Worm (Caenorhabditis elegans) whole organism, dauer: ENCODE data around the gene C17G10.13.

Source experiments
- unc-62 ChIP-seq: sonication (generic microtip); optimal IDR thresholded peaks from 2 replicates; lab custom pipeline; 2017; ENCODE audit warnings: missing biosample characterization, missing genetic modification reagents, missing genetic modification characterization

Gene C17G10.13

DNA sequence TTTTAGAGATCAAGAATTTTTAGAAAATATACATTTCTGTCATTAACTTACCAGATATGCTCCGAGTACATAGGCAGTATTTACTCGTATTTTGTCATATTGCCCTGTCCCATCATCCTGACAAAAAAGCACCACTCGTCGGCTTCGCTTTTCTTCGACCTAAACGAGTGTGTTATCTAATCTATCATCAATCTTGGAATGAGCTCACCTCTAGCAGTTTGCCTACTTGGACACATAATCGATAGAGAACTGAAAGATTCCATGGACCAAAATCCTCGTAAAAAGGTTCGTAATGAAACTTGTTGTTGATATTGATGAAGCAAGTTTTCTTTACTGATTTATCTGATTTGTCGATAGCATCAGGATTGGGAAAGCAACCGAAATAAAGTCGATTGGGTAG is 3.3 kb upstream of the C17G10.13 start:
- no peak for TF ChIP-seq unc-62 (GFP tag; lab: Kevin White, UChicago)

ce11 chrII:5591558-5591957 is 2.0 kb upstream of the C17G10.13 start:
- TF ChIP-seq unc-62 (GFP tag; lab: Kevin White, UChicago) = no peak

DNA sequence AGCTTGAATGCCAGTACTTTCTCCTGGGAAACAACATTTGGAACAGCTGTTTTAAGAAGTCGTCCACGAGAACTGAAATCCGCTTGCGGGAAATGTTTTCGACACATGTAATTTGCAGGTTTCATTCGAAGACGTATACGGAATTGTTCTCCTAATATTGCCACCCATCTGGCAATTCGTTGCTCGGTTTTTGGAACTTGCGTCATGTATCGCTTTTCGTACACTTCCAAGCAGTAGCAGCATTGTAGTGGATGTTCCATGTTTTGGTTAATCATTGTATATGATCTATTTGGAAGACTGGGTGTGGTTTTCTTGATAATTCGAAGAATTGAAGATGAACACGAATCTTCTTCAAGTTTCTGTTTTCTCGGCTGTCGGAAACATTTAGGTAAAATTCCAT is 1.8 kb downstream of the C17G10.13 start:
- TF ChIP-seq unc-62 (GFP tag; lab: Kevin White, UChicago) = no peak

DNA sequence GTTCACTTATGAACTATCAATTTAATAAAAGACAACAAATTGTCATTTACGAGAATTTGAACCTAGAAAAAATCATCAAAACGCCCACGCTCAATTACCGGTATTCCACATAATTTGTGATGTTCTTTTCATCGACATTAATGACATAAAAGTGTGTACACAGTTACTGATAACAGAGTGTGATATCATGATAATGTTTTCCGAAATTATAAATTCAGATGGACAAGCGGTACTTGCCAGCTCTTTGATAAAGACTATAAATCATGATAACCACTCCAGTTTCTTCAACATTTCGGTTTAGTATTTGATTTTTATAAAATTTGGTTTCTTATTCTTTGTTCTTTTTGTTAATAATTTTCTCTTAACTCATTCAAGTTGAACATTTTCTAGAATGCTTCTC is 3.8 kb downstream of the C17G10.13 start, which contains the start of gene lys-8:
TSS of gene lys-8 (plus strand) at position 391 of the 400 bp plus-strand sequence.
- TF ChIP-seq unc-62 (GFP tag; lab: Kevin White, UChicago) = no peak

DNA sequence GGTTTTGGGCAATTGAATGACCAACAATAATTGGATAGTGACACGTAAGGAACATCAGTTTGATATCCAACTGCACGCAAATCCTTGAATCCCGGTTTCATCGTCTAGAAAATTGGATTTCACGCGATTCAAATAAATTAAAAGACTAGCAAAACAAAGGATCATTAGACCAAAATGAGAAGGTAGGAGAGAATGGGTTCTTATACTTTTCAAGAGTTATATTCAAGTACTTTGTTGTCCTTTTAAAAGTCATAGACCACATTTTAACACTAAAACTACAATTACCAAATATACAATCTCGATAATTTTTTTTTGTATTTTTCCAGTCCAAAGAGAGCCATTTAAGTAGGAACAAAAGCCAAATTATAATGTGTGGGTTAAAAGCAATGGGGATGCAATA is 7.3 kb downstream of the C17G10.13 start, which contains the start of gene T25E4.2:
TSS of gene T25E4.2 (minus strand) at position 101 of the 400 bp plus-strand sequence.
- TF ChIP-seq unc-62 (GFP tag; lab: Kevin White, UChicago) = no peak

- TF ChIP-seq unc-62 (GFP tag; lab: Kevin White, UChicago) = no peak
Observed at ce11 chrII:5579236-5579635, 10.4 kb downstream of the C17G10.13 start.

DNA sequence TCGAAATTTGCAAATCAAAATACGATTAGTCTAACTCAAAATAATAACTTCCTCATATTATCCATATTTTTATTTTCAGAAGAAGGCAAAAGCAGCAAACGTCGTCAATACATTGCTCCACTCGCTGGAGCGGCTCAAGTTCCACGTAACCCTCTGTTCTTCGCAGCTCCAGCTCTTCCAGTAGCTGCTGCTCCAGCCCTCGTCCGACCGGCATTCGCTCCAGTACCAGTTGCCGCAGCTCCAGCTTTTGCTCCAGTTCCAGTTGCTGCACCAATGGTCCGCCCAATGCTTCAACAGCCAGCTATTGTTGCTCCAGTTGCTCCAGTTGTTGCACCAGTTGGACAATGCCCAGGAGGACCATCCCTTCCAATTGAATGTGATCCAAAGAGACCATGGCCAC is 10.9 kb downstream of the C17G10.13 start:
- TF ChIP-seq unc-62 (GFP tag; lab: Kevin White, UChicago) = no peak

DNA sequence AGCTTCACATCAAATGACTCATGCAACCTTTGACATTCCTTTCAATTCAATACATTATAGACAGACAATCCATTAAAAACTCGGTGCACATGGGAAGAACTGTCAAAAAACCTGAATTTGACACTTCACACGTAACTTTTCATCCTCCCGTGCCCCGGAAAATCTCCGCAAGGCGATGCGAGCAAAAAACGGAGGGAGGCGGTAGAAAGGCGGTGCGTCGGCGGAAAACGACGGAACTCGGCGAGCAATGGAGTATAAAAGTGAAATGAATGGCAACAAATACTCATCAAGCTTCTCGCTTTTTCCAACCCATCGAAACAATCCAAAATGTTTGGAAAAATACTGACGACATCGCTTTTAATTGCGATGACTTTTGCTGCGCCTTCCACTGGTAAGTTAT is 11.6 kb downstream of the C17G10.13 start, which contains the start of gene T25E4.1:
TSS of gene T25E4.1 (plus strand) at position 301 of the 400 bp plus-strand sequence.
- no peak for TF ChIP-seq unc-62 (GFP tag; lab: Kevin White, UChicago)

- TF ChIP-seq unc-62 (GFP tag; lab: Kevin White, UChicago) = no peak
Observed at ce11 chrII:5577060-5577459, 12.5 kb downstream of the C17G10.13 start.

- TF ChIP-seq unc-62 (GFP tag; lab: Kevin White, UChicago) = no peak
Observed at ce11 chrII:5574925-5575324, 14.7 kb downstream of the C17G10.13 start.

ce11 chrII:5572082-5572746 is 17.4 kb downstream of the C17G10.13 start:
- no peak for TF ChIP-seq unc-62 (GFP tag; lab: Kevin White, UChicago)

DNA sequence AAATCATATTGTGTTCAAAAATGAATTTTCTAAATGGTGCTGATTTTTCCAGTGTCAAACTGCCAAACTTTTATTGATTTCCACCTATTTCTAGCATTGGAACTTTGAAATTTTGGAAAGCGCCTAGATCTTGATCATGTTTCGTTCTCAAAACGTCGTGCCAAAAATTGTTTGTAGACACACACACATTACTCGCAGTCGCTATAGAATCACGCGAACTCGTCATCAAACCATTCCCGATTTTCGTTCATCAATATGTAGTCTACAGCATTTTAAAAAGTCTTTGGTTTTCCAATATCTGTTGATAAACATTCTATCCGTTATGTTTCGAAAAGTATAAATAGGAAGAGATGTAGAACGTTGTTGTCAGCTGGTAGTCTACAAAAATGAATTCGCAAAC is 19.3 kb downstream of the C17G10.13 start, which contains the start of the genes C17C3.1 and C17C3.15:
TSS of gene C17C3.1 (plus strand) at position 301 of the 400 bp plus-strand sequence.
TSS of gene C17C3.15 (plus strand) at position 383 of the 400 bp plus-strand sequence.
- TF ChIP-seq unc-62 (GFP tag; lab: Kevin White, UChicago) = no peak

DNA sequence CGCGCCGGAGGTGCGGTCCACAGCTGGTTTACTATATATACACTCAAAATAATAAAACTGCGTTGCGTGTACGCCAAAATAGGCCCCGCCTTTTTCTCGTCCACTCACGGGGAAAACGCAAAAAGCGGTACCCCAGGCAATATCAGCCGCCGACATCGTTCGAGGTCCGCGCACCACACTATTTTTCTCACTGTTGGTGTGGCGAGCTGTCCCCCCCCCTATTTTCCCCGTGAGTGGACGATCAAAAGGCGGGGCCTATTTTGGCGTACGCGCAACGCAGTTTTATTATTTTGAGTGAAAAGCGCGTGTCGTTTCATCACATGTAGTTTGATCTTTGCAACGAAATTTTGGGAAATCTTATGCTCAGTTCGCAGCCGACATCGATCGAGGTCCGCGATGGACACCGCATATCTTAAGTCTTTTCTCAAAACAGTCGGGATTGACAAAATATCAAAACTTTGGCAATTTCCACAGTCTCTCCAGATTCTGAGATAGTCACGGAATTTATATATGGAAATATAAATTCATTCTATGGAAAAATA is 24.4 kb downstream of the C17G10.13 start:
- TF ChIP-seq unc-62 (GFP tag; lab: Kevin White, UChicago) = no peak

ce11 chrII:5561392-5561791 is 28.2 kb downstream of the C17G10.13 start, which contains the start of gene C17C3.3:
C17C3.3 (plus strand) TSS chrII:5561737.
- TF ChIP-seq unc-62 (GFP tag; lab: Kevin White, UChicago) = no peak

- no peak for TF ChIP-seq unc-62 (GFP tag; lab: Kevin White, UChicago)
Observed at ce11 chrII:5557134-5557533, 32.5 kb downstream of the C17G10.13 start.

- no peak for TF ChIP-seq unc-62 (GFP tag; lab: Kevin White, UChicago)
Observed at ce11 chrII:5556431-5556830, 33.2 kb downstream of the C17G10.13 start, which contains the start of gene ins-11. ins-11 (plus strand) TSS chrII:5556731.

ce11 chrII:5555522-5555921 is 34.1 kb downstream of the C17G10.13 start:
- TF ChIP-seq unc-62 (GFP tag; lab: Kevin White, UChicago) = no peak
